Worm (Caenorhabditis elegans) whole organism, mixed stage, embryonic: ENCODE measurements around the gene ZC518.8.
"Not testable (repeated sequence)": the region's sequence is repeated elsewhere in the genome, so short reads cannot be mapped to it uniquely, and the experiment has no call there.

ENCODE experiments used
- ceh-43 ChIP-seq: fragments of 200-800 bp; sonication (Bioruptor generic); optimal IDR thresholded peaks from 2 replicates; lab custom pipeline; 2018; ENCODE audit warnings: mild to moderate bottlenecking, missing genetic modification characterization, moderate library complexity, missing compliant biosample characterization
- ceh-83 ChIP-seq: fragments of 200-800 bp; sonication (Bioruptor generic); optimal IDR thresholded peaks from 2 replicates; lab custom pipeline; 2018; ENCODE audit warnings: mild to moderate bottlenecking, missing genetic modification characterization, missing compliant biosample characterization
- cnd-1 ChIP-seq: fragments of 200-800 bp; sonication (Bioruptor generic); optimal IDR thresholded peaks from 2 replicates; lab custom pipeline; 2018; ENCODE audit warnings: mild to moderate bottlenecking, missing genetic modification characterization, missing compliant biosample characterization
- hlh-1 ChIP-seq: fragments of 150-350 bp; optimal IDR thresholded peaks from 2 replicates; lab custom pipeline; 2014; ENCODE audit warnings: missing biosample characterization, missing genetic modification reagents, missing genetic modification characterization
- lin-13 ChIP-seq: fragments of 150-350 bp; optimal IDR thresholded peaks from 2 replicates; lab custom pipeline; 2014; ENCODE audit warnings: missing biosample characterization, missing genetic modification characterization
- lsy-2 ChIP-seq: fragments of 150-350 bp; optimal IDR thresholded peaks from 2 replicates; lab custom pipeline; 2014; ENCODE audit warnings: missing biosample characterization, missing genetic modification characterization
- mab-5 ChIP-seq: fragments of 150-350 bp; optimal IDR thresholded peaks from 2 replicates; lab custom pipeline; 2014; ENCODE audit warnings: missing biosample characterization, missing genetic modification characterization
- mep-1 ChIP-seq: fragments of 150-350 bp; optimal IDR thresholded peaks from 2 replicates; lab custom pipeline; 2017; ENCODE audit warnings: missing biosample characterization, missing genetic modification reagents, missing genetic modification characterization, inconsistent platforms
- nhr-2 ChIP-seq: fragments of 150-350 bp; optimal IDR thresholded peaks from 2 replicates; lab custom pipeline; 2014; ENCODE audit warnings: missing biosample characterization, missing genetic modification characterization
- nhr-28 ChIP-seq: fragments of 150-350 bp; optimal IDR thresholded peaks from 2 replicates; lab custom pipeline; 2014; ENCODE audit warnings: missing biosample characterization, missing genetic modification characterization
- pha-4 ChIP-seq: fragments of 150-350 bp; optimal IDR thresholded peaks from 2 replicates; lab custom pipeline; 2018; ENCODE audit warnings: missing biosample characterization, missing genetic modification reagents, missing genetic modification characterization
- sem-2 ChIP-seq: fragments of 200-800 bp; sonication (Bioruptor generic); optimal IDR thresholded peaks from 2 replicates; lab custom pipeline; 2018; ENCODE audit warnings: mild to moderate bottlenecking, missing genetic modification characterization, missing compliant biosample characterization
- unc-120 ChIP-seq: sonication (generic microtip); optimal IDR thresholded peaks from 2 replicates; lab custom pipeline; 2017; ENCODE audit warnings: missing genetic modification characterization, missing compliant biosample characterization; ENCODE audit not compliant: poor library complexity, severe bottlenecking
- ztf-11 ChIP-seq: fragments of 150-350 bp; optimal IDR thresholded peaks from 2 replicates; lab custom pipeline; 2014; ENCODE audit warnings: missing biosample characterization, missing genetic modification characterization

ZC518.8 gene

DNA sequence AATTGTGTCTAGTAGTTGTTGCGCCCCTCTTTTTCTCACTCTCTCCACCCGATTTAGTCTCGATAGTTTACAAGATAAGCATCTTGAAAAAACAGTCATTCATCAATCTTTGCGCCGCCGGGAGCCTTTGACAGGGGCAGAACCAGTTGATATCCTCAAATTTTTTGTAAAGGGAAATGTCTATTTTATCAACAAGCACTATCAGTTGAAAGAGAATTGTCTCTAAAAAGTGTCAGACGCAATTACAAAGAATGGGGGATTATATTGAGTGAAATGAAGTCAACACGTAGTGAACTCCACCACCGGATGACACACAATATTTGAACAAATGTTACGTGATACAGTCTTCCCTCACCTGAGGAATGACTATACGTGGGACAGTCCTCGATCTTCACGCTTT, 27.6 kb downstream of the ZC518.8 start:
- no peak for TF ChIP-seq pha-4 (tag; lab: Kevin White, UChicago)
- no peak for TF ChIP-seq sem-2 (GFP tag; lab: Kevin White, UChicago)
- TF ChIP-seq unc-120 (tag; lab: Kevin White, UChicago): no peak
- TF ChIP-seq cnd-1 (tag; lab: Kevin White, UChicago): no peak
- no peak for TF ChIP-seq mab-5 (tag; lab: Kevin White, UChicago)
- TF ChIP-seq ceh-43: no peak
- no peak for TF ChIP-seq hlh-1 (tag; lab: Kevin White, UChicago)
- TF ChIP-seq ceh-83: no peak
- TF ChIP-seq nhr-2 (tag; lab: Kevin White, UChicago): no peak
- no peak for TF ChIP-seq mep-1 (tag; lab: Kevin White, UChicago)
- no peak for TF ChIP-seq lsy-2 (tag; lab: Kevin White, UChicago)
- no peak for TF ChIP-seq nhr-28 (tag; lab: Kevin White, UChicago)
- TF ChIP-seq, all 35 proteins: peak for 0

DNA sequence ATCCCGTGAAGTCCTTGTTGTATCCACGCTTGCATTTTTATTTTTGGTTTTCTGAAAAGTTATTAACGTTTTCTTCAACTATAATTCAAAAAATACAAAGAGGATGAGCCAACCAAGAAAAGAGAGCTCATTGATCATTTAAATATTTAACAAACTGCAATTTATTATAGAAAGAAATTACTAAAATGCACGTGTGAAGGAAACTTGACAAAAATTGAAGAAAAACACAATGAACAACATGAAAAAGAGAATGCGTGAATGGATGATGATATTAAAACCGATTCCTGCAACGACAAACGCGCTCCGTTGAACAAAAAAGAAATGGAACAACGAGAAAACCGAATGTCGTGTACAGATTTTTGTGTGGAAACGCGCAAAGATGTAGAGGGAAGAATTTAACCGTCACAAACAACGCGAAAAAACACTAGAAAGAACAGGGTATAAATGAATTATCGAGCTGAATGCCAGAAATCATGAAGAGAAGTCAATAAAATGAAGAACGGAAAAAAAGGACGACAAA, 30.8 kb downstream of the ZC518.8 start, which contains the start of gene ufd-1:
TSS of gene ufd-1 (minus strand) at position 51 of the 520 bp plus-strand sequence.
- no peak for TF ChIP-seq pha-4 (tag; lab: Kevin White, UChicago)
- TF ChIP-seq mep-1 (tag; lab: Kevin White, UChicago): peak; percentile 8
- no peak for TF ChIP-seq ztf-11

DNA sequence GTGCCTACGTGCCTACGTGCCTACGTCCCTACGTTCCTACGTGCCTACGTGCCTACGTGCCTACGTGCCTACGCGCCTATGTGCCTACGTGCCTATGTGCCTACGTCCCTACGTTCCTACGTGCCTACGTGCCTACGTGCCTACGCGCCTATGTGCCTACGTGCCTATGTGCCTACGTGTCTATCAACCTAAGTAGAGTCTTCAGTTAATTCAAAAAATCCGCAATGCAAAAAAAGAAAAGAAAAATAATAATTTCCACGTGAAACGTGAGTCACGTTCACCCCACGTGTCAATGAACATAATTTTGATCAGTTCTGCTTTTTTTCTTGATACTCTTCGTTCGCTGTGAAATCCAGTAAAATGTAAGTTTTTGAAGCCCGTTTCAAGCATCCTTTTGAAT, 34.8 kb downstream of the ZC518.8 start, which contains the start of gene F19B6.3:
TSS of gene F19B6.3 (plus strand) at position 301 of the 400 bp plus-strand sequence.
- TF ChIP-seq ztf-11; lin-13 (tag; lab: Kevin White, UChicago); mep-1 (tag; lab: Kevin White, UChicago): not testable (repeated sequence)
